Worm (Caenorhabditis elegans): ENCODE results near the gene imb-2.

ce11 chrII:14360675-14361074 lies 4.8 kb upstream of the imb-2 start:
- TF ChIP-seq ahr-1 (tag; optimal IDR thresholded peaks at IDR 0.05) (no peak), pha-4 (tag; optimal IDR thresholded peaks at IDR 0.05) (no peak), hlh-13 (GFP tag; optimal IDR thresholded peaks at IDR 0.05) (no peak), unc-42 (tag; optimal IDR thresholded peaks at IDR 0.05) (no peak), unc-86 (tag; optimal IDR thresholded peaks at IDR 0.05) (no peak), ceh-14 (tag; optimal IDR thresholded peaks at IDR 0.05) (no peak), pax-1 (tag; optimal IDR thresholded peaks at IDR 0.05) (no peak), hlh-6 (tag; optimal IDR thresholded peaks at IDR 0.05) (no peak), ama-1 (optimal IDR thresholded peaks at IDR 0.05) (no peak)
